Worm (Caenorhabditis elegans) whole organism, early embryonic: ENCODE data around the gene nsph-3.2.

ENCODE experiments used
- F13C5.2 ChIP-seq: sonication (generic microtip); optimal IDR thresholded peaks from 2 replicates; lab custom pipeline; 2017; ENCODE audit warnings: mild to moderate bottlenecking, missing genetic modification characterization, inconsistent platforms, missing compliant biosample characterization
- aly-1 ChIP-seq: sonication (generic microtip); optimal IDR thresholded peaks from 2 replicates; lab custom pipeline; 2016; ENCODE audit warnings: missing genetic modification characterization, missing compliant biosample characterization
- ama-1 ChIP-seq: fragments of 150-350 bp; optimal IDR thresholded peaks from 2 replicates; lab custom pipeline; 2014
- ceh-13 ChIP-seq: fragments of 200-800 bp; sonication (Bioruptor generic); optimal IDR thresholded peaks from 2 replicates; lab custom pipeline; 2018; ENCODE audit warnings: mild to moderate bottlenecking, missing genetic modification characterization, missing compliant biosample characterization
- flt-1 ChIP-seq: fragments of 200-800 bp; sonication (Bioruptor generic); IDR thresholded peaks from 2 replicates; pipeline ENCODE4 v1.3.6; 2022; ENCODE audit warnings: missing genetic modification characterization, missing compliant biosample characterization
- hmg-4 ChIP-seq: fragments of 200-800 bp; sonication (Bioruptor generic); optimal IDR thresholded peaks from 2 replicates; lab custom pipeline; 2018; ENCODE audit warnings: mild to moderate bottlenecking, missing genetic modification characterization, missing compliant biosample characterization
- pes-1 ChIP-seq: fragments of 200-800 bp; sonication (Bioruptor generic); IDR thresholded peaks from 2 replicates; pipeline ENCODE4 v1.3.6; 2022; ENCODE audit warnings: missing genetic modification reagents, missing genetic modification characterization, missing compliant biosample characterization
- sea-1 ChIP-seq: fragments of 200-800 bp; sonication (Bioruptor generic); conservative IDR thresholded peaks from 2 replicates; pipeline ENCODE4 v1.3.6; 2022; ENCODE audit warnings: missing genetic modification characterization, missing compliant biosample characterization
- tbx-11 ChIP-seq: fragments of 200-800 bp; sonication (Bioruptor generic); IDR thresholded peaks from 2 replicates; pipeline ENCODE4 v1.3.6; 2022; ENCODE audit warnings: missing genetic modification characterization, missing compliant biosample characterization

ce11 chrIV:10157489-10158088, 44.9 kb downstream of the nsph-3.2 start, which contains the start of gene ttr-53:
- TF ChIP-seq ama-1 (lab: Kevin White, UChicago): no peak
- no peak for TF ChIP-seq hmg-4 (GFP tag; lab: Kevin White, UChicago)
- TF ChIP-seq flt-1 (GFP tag; lab: Robert Waterston, UW): no peak
- no peak for TF ChIP-seq F13C5.2 (tag; lab: Kevin White, UChicago)
- TF ChIP-seq sea-1 (GFP tag; lab: Robert Waterston, UW): no peak
- no peak for TF ChIP-seq aly-1 (tag; lab: Kevin White, UChicago)
- TF ChIP-seq ceh-13 (GFP tag; lab: Kevin White, UChicago): no peak
- no peak for TF ChIP-seq tbx-11 (GFP tag; lab: Robert Waterston, UW)
- no peak for TF ChIP-seq pes-1
